Worm (Caenorhabditis elegans) whole organism, L4/young adult: ENCODE measurements around the gene F26D11.12.

Experiments used
- W03F9.2 ChIP-seq: fragments of 150-350 bp; optimal IDR thresholded peaks from 2 replicates; lab custom pipeline; 2014; ENCODE audit warnings: missing biosample characterization, missing genetic modification characterization
- dao-5 ChIP-seq: sonication (generic microtip); optimal IDR thresholded peaks from 2 replicates; lab custom pipeline; 2016; ENCODE audit warnings: missing genotype, missing genetic modification characterization, moderate library complexity, missing compliant biosample characterization
- him-1 ChIP-seq: sonication (generic microtip); optimal IDR thresholded peaks from 2 replicates; lab custom pipeline; 2016; ENCODE audit warnings: missing genotype, missing genetic modification reagents, missing genetic modification characterization, missing compliant biosample characterization

Gene F26D11.12

ce11 chrV:7955168-7955567 is at the start of gene F26D11.12:
TSS of gene F26D11.12 (minus strand) at chrV:7955312.
- no peak for TF ChIP-seq him-1
- TF ChIP-seq dao-5 (tag; lab: Kevin White, UChicago), result no peak
- peak; percentile 5 for TF ChIP-seq W03F9.2

DNA sequence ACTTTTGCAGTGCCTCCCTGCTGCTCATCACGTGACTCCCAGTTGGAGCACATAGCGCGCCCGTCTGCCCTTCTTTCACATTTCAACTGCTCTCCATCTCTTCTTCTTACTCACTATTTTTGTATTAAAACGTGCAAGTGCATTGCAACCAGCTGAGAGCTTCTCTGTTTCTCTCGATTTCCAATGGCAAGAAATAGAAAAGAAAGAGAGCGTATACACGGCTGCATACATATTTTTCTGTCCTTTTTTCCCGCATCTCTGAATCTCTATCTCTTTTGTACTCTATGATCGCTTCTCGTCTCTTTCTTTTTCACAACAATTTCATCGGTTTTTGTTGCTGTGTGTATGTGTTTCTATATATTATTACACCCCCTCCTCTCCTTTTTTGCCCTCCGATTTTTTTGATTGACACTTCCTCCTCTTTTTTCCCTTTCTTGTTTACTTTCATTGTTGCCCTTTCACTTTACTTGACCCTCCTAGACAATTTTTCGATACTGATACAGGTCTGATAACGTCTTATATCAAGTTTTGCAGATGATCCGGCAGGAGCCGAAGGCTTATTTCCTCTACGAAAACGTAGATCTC is 45.9 kb upstream of the F26D11.12 start, which contains the start of gene Y97E10AR.1:
Gene Y97E10AR.1 (plus strand): TSS at position 535 of the 585 bp plus-strand sequence.
- TF ChIP-seq him-1, result peak; percentile 90
- peak; percentile 74 for TF ChIP-seq W03F9.2
- TF ChIP-seq dao-5 (tag; lab: Kevin White, UChicago), result no peak

DNA sequence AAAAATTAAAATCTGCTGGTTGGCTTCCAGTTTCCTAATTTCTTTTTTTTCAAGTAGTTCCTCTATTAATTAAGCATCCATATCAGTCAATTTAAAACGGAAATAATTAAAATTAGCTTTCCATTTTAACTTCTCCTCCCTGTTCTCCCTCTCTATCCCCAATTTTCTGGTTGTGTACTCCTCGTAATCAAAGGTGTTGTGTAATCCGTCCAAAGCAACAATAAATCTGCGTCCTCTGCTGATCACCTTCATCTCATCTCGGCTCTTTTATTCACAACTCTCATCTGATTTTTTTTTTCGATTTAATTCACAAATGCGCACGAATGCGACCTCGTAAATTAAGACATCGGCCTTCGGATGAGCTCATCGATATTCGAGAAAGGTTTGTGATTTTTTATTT is 40.8 kb upstream of the F26D11.12 start, which contains the start of gene Y97E10AR.2:
Gene Y97E10AR.2 (plus strand): TSS at position 301 of the 400 bp plus-strand sequence.
- TF ChIP-seq him-1 (no peak), W03F9.2 (no peak), dao-5 (tag; lab: Kevin White, UChicago) (no peak)

- TF ChIP-seq dao-5 (tag; lab: Kevin White, UChicago) (no peak), him-1 (no peak), W03F9.2 (no peak)
These were observed 40.1 kb upstream of the F26D11.12 start for ce11 chrV:7995165-7995564.

DNA sequence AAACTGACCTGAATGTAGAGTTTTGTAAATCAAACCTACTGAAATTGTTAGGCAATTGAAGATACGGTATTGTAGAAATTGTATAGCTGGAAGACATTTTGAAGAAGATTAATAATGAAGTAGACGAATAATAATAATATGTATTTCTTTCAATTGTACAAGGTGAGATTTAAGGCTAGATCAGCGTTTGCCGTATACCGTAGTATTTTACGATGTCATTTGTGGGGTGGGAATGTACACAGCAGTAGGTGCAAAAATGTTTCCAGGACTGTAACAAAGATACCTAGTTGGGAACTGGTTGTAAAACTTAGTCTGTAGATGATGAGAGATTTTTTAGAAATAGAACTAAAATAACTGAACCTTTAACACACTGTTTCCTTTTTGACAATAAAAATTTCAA is 39.5 kb upstream of the F26D11.12 start, which contains the start of gene ceh-76:
Gene ceh-76 (minus strand): TSS at position 101 of the 400 bp plus-strand sequence.
- TF ChIP-seq dao-5 (tag; lab: Kevin White, UChicago) (no peak), him-1 (no peak), W03F9.2 (no peak)

DNA sequence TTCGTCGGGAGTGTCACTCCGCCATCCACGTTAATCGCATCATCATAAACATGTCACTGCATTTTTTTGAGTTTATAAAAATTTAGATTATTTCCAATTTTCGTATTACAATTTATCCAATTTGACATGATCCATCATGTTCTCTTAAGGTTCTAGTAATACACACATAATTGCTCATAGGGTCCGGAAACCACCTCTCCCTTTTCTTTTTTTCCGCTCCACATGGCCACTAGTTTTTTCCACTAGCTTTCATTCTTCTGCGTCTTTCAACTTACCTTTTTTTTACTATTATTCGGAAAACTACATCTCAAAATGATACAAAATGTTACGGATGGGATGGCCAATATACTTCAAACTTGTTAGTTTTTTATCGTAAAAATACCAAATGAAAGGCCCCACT is 30.7 kb upstream of the F26D11.12 start, which contains the start of gene Y97E10AL.1:
Gene Y97E10AL.1 (plus strand): TSS at position 301 of the 400 bp plus-strand sequence.
- TF ChIP-seq W03F9.2, result no peak
- TF ChIP-seq him-1, result no peak
- TF ChIP-seq dao-5 (tag; lab: Kevin White, UChicago), result no peak

DNA sequence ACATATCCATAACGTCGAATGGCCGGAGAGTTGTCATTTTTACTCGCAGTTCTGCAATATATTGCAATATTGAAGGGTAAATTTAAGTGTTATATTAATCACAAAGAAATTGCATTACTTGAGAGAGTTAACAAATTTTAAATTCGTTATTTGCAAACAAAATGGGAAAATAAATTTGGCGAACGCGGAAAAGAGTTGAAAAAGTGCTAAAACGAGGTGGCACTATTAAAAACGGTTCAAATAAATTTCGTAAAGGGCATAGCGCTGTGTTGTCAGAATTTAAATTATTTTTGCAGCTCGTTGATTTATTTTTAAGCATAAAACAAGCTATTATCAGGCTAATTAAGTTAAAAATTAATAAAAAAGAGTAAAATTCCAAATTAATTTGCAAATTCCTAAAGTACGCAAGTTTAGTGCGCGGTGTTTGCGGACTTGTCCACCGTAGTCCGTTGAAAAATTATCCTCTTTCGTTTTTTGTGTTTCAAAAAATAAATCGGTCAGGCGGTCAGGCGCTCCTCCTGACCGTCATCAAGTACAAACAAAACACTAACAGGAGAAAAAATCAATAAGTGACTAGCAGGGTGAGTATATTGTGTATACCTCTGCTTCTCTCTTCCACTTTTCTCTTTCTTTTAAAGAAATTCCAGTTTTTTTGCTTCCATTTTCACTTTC is 28.4 kb upstream of the F26D11.12 start, which contains the start of the genes natb-1 and abhd-12:
Gene natb-1 (minus strand): TSS at position 51 of the 672 bp plus-strand sequence.
Gene abhd-12 (plus strand): TSS at position 499 of the 672 bp plus-strand sequence.
- no peak for TF ChIP-seq him-1
- TF ChIP-seq W03F9.2, result peak; percentile 75

ce11 chrV:7980993-7981595 is 26.0 kb upstream of the F26D11.12 start, which contains the start of gene F26D11.1:
TSS of gene F26D11.1 (plus strand) at chrV:7981545.
- TF ChIP-seq W03F9.2 (no peak), him-1 (no peak), dao-5 (tag; lab: Kevin White, UChicago) (no peak)

DNA sequence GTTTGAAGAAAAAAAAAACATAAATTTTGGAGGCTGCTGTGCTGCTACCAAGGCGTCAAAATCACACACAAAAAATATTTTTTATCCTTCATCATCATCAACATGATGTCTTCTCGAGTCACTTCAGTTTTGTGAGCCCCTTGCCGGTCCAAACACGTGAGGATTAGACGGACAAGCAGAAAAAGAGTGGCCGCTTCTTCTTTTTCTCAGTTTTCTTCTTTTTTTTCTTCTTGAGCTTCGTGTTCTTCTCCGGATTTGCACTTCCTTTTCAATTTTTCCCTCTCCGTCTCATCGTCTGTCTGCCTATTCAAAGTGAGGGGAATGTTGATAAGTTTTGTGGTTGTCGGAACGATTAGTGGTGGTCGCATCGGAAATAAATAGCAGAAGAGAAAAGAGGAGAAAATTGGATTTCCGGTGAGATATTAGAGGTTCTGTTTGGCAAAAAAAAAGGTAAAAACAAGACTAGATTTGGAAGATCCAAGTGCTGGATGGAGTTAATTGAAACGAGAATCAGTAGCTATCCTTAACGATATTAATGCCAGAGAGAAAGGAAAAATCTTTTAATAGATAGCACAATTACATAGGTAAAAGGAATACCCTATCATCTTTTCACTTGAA is 25.4 kb upstream of the F26D11.12 start:
- TF ChIP-seq dao-5 (tag; lab: Kevin White, UChicago) (no peak), him-1 (peak; percentile 14)

DNA sequence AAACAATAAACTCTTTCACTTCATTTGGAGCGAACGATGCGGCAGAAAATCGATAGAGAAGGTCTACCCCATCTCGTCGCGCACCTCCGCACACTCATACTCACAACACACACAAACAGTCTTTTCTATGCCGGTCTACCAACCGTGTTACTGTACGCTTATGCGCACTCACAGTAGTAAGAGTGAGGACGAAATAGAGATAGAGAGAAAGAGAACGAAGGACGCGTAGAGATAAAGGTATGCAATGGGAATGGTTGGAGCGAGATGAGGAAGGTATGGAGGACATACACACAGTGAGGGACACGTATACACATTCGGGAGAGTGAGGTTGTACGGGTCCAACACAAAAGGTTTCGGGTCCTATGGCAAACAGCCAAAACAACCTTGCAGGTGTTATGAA is 23.7 kb upstream of the F26D11.12 start:
- TF ChIP-seq W03F9.2 (no peak), him-1 (no peak), dao-5 (tag; lab: Kevin White, UChicago) (no peak)

DNA sequence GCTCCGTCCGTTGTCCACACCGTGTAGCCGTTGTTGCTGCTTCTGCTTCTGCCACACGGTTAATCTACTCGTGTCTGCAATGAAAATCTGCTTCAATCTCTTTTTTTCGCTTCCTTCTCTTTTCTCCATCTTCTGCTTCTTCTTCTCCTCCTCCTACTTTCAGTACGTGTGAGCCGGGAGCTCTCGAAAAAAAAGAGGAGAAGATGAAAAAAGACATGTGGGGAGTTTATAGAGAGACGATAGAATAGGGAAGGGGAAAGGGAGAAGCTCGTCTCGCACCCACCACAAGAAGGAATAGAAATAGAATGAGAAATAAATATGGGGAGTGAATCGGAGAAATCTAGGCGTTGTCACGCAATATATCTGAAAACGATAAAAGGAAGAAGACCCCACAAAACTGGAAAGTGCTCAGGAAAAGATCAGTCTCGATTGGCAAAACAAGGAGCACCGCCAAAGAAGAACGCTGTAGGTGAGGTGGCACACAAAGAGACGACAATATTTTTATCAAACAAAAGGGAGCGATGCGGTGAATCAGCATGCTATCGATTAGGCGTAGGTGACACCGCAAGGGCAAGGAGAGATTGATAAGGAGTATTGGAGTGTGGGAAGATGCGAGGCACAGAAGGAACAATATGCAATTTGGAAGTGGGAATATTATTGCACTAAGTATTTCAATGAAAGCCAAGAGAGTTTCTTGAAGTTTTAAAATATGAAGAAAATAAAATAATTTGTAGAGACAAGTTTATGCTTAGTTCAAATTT is 22.8 kb upstream of the F26D11.12 start, which contains the start of gene let-413:
Gene let-413 (minus strand): TSS at position 76 of the 761 bp plus-strand sequence.
- TF ChIP-seq him-1, result no peak
- TF ChIP-seq W03F9.2, result no peak
- no peak for TF ChIP-seq dao-5 (tag; lab: Kevin White, UChicago)

DNA sequence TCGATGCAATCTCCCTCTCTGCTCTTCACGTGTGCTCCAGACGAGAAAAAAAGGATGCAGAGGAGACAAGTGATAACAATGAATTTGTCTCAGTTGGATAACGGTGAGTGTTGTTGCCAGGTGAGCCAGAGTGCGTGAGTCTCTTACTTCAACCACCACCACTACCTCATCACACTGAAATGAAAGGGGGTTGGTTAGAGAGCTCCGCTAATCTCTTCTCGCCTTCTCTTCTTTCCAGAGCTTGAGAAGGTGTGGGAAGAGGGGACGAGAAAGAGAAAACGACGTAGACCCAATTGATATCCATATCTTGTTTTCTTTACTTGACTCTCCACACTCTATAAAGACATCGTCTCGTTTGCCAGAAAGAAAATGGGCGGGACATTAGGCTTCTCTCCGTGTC is 16.3 kb upstream of the F26D11.12 start:
- TF ChIP-seq W03F9.2 (no peak), him-1 (no peak), dao-5 (tag; lab: Kevin White, UChicago) (no peak)

DNA sequence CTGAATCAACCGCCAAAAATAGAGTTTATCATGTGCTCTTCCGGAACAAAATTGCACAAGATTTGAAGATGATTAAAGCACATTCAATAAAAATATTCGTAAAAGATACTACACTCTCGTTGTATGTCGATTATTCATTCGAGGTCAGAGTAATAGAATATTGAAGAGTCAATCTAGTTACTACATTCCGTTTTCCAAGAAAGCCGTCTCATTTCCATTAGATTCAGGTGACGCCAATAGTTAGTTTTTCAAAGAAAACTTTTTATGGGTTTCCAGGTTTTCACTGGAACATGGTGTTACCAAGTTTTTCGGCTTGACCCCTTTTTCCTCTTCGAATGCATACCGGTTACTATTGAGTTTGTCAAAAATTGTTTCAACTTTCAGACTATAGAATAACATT is 15.4 kb upstream of the F26D11.12 start:
- TF ChIP-seq W03F9.2, result no peak
- no peak for TF ChIP-seq him-1
- TF ChIP-seq dao-5 (tag; lab: Kevin White, UChicago), result no peak
